ENCODE assay signal across 3 worm cellular contexts in genomic region chrIV:2529281-2529680, ce11.
A peak's percentile ranks its signal among the peaks of the same experiment; 100 is the strongest.
TF ChIP-seq lines count a peak whose summit lies in the region.

No protein-coding gene starts in this region.

TF ChIP-seq in whole organism, L3 larva, 47 proteins besides CTCF, POLR2A, EP300 and RAD21:
- TF ChIP-seq mml-1 (tag; optimal IDR thresholded peaks at IDR 0.05; lab: Kevin White, UChicago): no peak
- no peak for TF ChIP-seq skn-1 (tag; optimal IDR thresholded peaks at IDR 0.05; lab: Kevin White, UChicago)
- TF ChIP-seq ceh-28 (tag; optimal IDR thresholded peaks at IDR 0.05; lab: Kevin White, UChicago): peak; percentile 93

TF ChIP-seq in whole organism, L4 larva, 104 proteins besides CTCF, POLR2A, EP300 and RAD21:
- TF ChIP-seq lin-15B (tag; optimal IDR thresholded peaks at IDR 0.05; lab: Kevin White, UChicago): no peak
- TF ChIP-seq R02D3.7 (tag; optimal IDR thresholded peaks at IDR 0.05; lab: Kevin White, UChicago): no peak
- no peak for TF ChIP-seq T26A8.4 (GFP tag; IDR thresholded peaks at IDR 0.05; lab: Robert Waterston, UW)
- no peak for TF ChIP-seq ceh-32 (tag; optimal IDR thresholded peaks at IDR 0.05; lab: Kevin White, UChicago; ENCODE audit: poor library complexity)
- TF ChIP-seq ceh-28 (tag; optimal IDR thresholded peaks at IDR 0.05; lab: Kevin White, UChicago): peak; percentile 79
- TF ChIP-seq nhr-10 (tag; optimal IDR thresholded peaks at IDR 0.05; lab: Kevin White, UChicago): no peak
- no peak for TF ChIP-seq mxl-3 (GFP tag; optimal IDR thresholded peaks at IDR 0.05; lab: Kevin White, UChicago)

TF ChIP-seq in whole organism, midembryonic, 9 proteins besides CTCF, POLR2A, EP300 and RAD21:
- TF ChIP-seq T22C8.4 (GFP tag; IDR thresholded peaks at IDR 0.05; lab: Robert Waterston, UW): peak; percentile 54
- no peak for TF ChIP-seq klf-2 (GFP tag; conservative IDR thresholded peaks at IDR 0.05; lab: Robert Waterston, UW)

Comparison
In these comparisons a context has a peak if more than half of its experiments do, and no peak if none do; other contexts are left out.
1. Of the 28 proteins assayed by ChIP-seq in both whole organism, L4 larva and whole organism, L3 larva: peak only in whole organism, L4 larva: none; only in whole organism, L3 larva: none; in both: ceh-28; in neither: 27.